Worm (Caenorhabditis elegans) whole organism, midembryonic: ENCODE data around the gene Y17D7B.10.
A peak's percentile ranks its signal among the peaks of the same experiment; 100 is the strongest.

Source experiments
- T22C8.4 ChIP-seq: fragments of 200-800 bp; sonication (Bioruptor generic); IDR thresholded peaks from 2 replicates; pipeline ENCODE4 v1.3.6; 2022; ENCODE audit warnings: missing genetic modification characterization, missing compliant biosample characterization
- cog-1 ChIP-seq: sonication (generic microtip); optimal IDR thresholded peaks from 2 replicates; lab custom pipeline; 2016; ENCODE audit warnings: missing genetic modification characterization, missing compliant biosample characterization
- flt-1 ChIP-seq: fragments of 200-800 bp; sonication (Bioruptor generic); IDR thresholded peaks from 2 replicates; pipeline ENCODE4 v1.3.6; 2022; ENCODE audit warnings: missing genetic modification characterization, missing compliant biosample characterization
- klf-2 ChIP-seq: fragments of 200-800 bp; sonication (Bioruptor generic); conservative IDR thresholded peaks from 2 replicates; pipeline ENCODE4 v1.3.6; 2022; ENCODE audit warnings: missing genetic modification reagents, missing genetic modification characterization, missing compliant biosample characterization
- med-1 ChIP-seq: sonication (generic microtip); optimal IDR thresholded peaks from 2 replicates; lab custom pipeline; 2017; ENCODE audit warnings: missing genetic modification characterization, mild to moderate bottlenecking, missing compliant biosample characterization, antibody characterized with exemption, missing genetic modification reagents; ENCODE audit not compliant: insufficient read depth
- ref-1 ChIP-seq: fragments of 200-800 bp; sonication (Bioruptor generic); conservative IDR thresholded peaks from 2 replicates; pipeline ENCODE4 v1.3.6; 2022; ENCODE audit warnings: missing genetic modification reagents, missing genetic modification characterization, missing compliant biosample characterization
- tab-1 ChIP-seq: fragments of 200-800 bp; sonication (Bioruptor generic); IDR thresholded peaks from 2 replicates; pipeline ENCODE4 v1.3.6; 2022; ENCODE audit warnings: missing genetic modification characterization, missing compliant biosample characterization
- ztf-23 ChIP-seq: fragments of 200-800 bp; sonication (Bioruptor generic); IDR thresholded peaks from 2 replicates; pipeline ENCODE4 v1.3.6; 2022; ENCODE audit warnings: missing genetic modification reagents, missing genetic modification characterization, missing compliant biosample characterization
- ztf-29 ChIP-seq: fragments of 200-800 bp; sonication (Bioruptor generic); IDR thresholded peaks from 2 replicates; pipeline ENCODE4 v1.3.6; 2022; ENCODE audit warnings: missing genetic modification reagents, missing genetic modification characterization, missing compliant biosample characterization

The Y17D7B.10 gene

DNA sequence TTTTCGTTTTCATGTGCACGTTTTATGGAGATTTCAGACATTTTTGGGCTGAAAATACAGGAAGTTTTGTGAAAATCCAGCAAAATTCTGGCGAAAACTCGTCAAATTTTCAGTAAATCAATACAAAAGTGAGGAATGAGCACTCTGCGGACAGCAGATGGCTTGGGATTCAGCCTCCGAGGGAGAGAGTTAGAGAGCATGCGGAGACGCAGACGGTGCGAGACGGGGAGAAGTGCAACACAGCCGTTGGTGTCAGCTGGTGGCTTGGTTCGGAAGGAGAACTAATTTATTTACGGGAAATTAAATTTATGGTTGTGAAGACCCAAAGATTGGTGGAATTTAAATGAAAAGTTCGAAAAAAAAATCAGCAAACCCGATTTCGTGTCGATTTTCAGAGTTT, 25.1 kb downstream of the Y17D7B.10 start, which contains the start of gene C54E10.6:
Gene C54E10.6 (minus strand): TSS at position 109 of the 400 bp plus-strand sequence.
- TF ChIP-seq cog-1 (tag; lab: Kevin White, UChicago) (no peak), T22C8.4 (0 out of 2 replicates have a peak, but pooled peaks have one; percentile 14)

- TF ChIP-seq ztf-23 (GFP tag; lab: Robert Waterston, UW) (no peak), klf-2 (no peak), T22C8.4 (no peak)
These were observed 27.2 kb downstream of the Y17D7B.10 start, which contains the start of gene C54E10.3 for ce11 chrV:18810705-18811104. Gene C54E10.3 (plus strand): TSS chrV:18811005.

DNA sequence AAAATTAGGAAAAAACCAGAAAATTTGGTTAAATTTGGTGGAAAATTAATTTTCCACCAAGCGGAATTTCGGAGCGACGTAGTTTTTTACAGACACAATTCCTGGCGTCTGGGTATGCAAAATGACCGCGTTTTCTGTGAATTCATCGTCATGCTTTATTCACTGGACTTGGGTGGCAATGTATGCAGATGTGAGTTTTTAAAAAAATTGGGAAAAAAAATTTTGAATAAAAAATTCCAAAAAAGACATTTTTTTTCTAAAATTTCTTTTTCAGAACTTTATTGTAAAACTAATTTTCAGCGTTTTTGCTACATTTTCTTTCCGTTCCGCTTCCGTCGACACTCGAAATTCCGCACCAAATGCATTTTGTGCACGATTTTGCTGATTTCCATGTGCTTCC, 27.8 kb downstream of the Y17D7B.10 start, which contains the start of gene C54E10.7:
Gene C54E10.7 (plus strand): TSS at position 301 of the 400 bp plus-strand sequence.
- TF ChIP-seq cog-1 (tag; lab: Kevin White, UChicago) (no peak), ref-1 (GFP tag; lab: Robert Waterston, UW) (no peak), ztf-29 (GFP tag; lab: Robert Waterston, UW) (no peak), flt-1 (GFP tag; lab: Robert Waterston, UW) (no peak), med-1 (GFP tag; lab: Kevin White, UChicago) (no peak), klf-2 (no peak)

ce11 chrV:18819643-18820042, 36.1 kb downstream of the Y17D7B.10 start, which contains the start of gene ncs-5:
Gene ncs-5 (plus strand): TSS chrV:18819766.
- TF ChIP-seq ref-1 (GFP tag; lab: Robert Waterston, UW) (no peak), tab-1 (GFP tag; lab: Robert Waterston, UW) (no peak), T22C8.4 (no peak), cog-1 (tag; lab: Kevin White, UChicago) (no peak), flt-1 (GFP tag; lab: Robert Waterston, UW) (no peak), klf-2 (no peak), ztf-29 (GFP tag; lab: Robert Waterston, UW) (no peak), med-1 (GFP tag; lab: Kevin White, UChicago) (no peak), ztf-23 (GFP tag; lab: Robert Waterston, UW) (no peak)

ce11 chrV:18821569-18821968, 38.1 kb downstream of the Y17D7B.10 start:
- no peak for TF ChIP-seq ztf-23 (GFP tag; lab: Robert Waterston, UW)
- TF ChIP-seq flt-1 (GFP tag; lab: Robert Waterston, UW): no peak
- no peak for TF ChIP-seq ztf-29 (GFP tag; lab: Robert Waterston, UW)
- no peak for TF ChIP-seq med-1 (GFP tag; lab: Kevin White, UChicago)
- no peak for TF ChIP-seq T22C8.4
- TF ChIP-seq ref-1 (GFP tag; lab: Robert Waterston, UW): no peak
- TF ChIP-seq cog-1 (tag; lab: Kevin White, UChicago): no peak
- no peak for TF ChIP-seq tab-1 (GFP tag; lab: Robert Waterston, UW)
- TF ChIP-seq klf-2: no peak

DNA sequence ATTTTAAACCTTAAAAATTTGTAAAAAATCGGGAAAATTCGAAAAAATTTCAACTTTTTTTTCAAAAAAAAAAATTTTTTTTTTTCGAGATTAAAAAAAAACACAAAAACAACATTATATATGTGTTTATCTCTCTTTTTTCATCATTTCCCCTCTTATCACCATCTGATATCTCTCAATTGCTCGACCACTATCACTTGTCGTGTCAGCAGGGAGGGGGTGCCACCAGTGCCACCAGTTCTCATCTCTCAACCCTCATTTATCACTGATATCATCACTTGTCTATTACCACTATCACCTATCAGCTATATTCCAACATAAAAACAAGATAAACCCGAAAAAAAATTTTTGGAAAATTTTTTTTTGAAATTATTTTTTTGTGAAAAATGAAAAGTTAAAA, 42.9 kb downstream of the Y17D7B.10 start:
- no peak for TF ChIP-seq ref-1 (GFP tag; lab: Robert Waterston, UW)
- TF ChIP-seq med-1 (GFP tag; lab: Kevin White, UChicago): no peak
- no peak for TF ChIP-seq flt-1 (GFP tag; lab: Robert Waterston, UW)
- TF ChIP-seq T22C8.4: no peak
- no peak for TF ChIP-seq ztf-29 (GFP tag; lab: Robert Waterston, UW)
- TF ChIP-seq cog-1 (tag; lab: Kevin White, UChicago): no peak

- TF ChIP-seq flt-1 (GFP tag; lab: Robert Waterston, UW): no peak
- no peak for TF ChIP-seq cog-1 (tag; lab: Kevin White, UChicago)
- TF ChIP-seq T22C8.4: no peak
- no peak for TF ChIP-seq ztf-23 (GFP tag; lab: Robert Waterston, UW)
- no peak for TF ChIP-seq med-1 (GFP tag; lab: Kevin White, UChicago)
- no peak for TF ChIP-seq ref-1 (GFP tag; lab: Robert Waterston, UW)
- no peak for TF ChIP-seq klf-2
- no peak for TF ChIP-seq tab-1 (GFP tag; lab: Robert Waterston, UW)
- TF ChIP-seq ztf-29 (GFP tag; lab: Robert Waterston, UW): no peak
These were observed 43.9 kb downstream of the Y17D7B.10 start for ce11 chrV:18827374-18827773.
